Fruit fly (Drosophila melanogaster): ENCODE results near the gene CG10747.
A peak's percentile ranks its signal among the peaks of the same experiment; 100 is the strongest.

dm6 chr2L:20067928-20068327 is 23.2 kb downstream of the CG10747 start:
- TF ChIP-seq CG3032 (tag; optimal IDR thresholded peaks at IDR 0.05) (no peak), Hr38 (GFP tag; optimal IDR thresholded peaks at IDR 0.05) (no peak), vri (GFP tag; optimal IDR thresholded peaks at IDR 0.05) (peak; percentile 51), net (GFP tag; optimal IDR thresholded peaks at IDR 0.05) (no peak), esn (GFP tag; optimal IDR thresholded peaks at IDR 0.05) (no peak), CG8632 (GFP tag; optimal IDR thresholded peaks at IDR 0.05) (no peak), CG3919 (GFP tag; optimal IDR thresholded peaks at IDR 0.05) (no peak), OdsH (GFP tag; optimal IDR thresholded peaks at IDR 0.05) (no peak), CG34406 (GFP tag; optimal IDR thresholded peaks at IDR 0.05) (no peak)

Measured in whole organism, prepupa.